Fruit fly (Drosophila melanogaster): ENCODE data around the gene CG6409.
A peak's percentile ranks its signal among the peaks of the same experiment; 100 is the strongest.

The CG6409 gene

DNA sequence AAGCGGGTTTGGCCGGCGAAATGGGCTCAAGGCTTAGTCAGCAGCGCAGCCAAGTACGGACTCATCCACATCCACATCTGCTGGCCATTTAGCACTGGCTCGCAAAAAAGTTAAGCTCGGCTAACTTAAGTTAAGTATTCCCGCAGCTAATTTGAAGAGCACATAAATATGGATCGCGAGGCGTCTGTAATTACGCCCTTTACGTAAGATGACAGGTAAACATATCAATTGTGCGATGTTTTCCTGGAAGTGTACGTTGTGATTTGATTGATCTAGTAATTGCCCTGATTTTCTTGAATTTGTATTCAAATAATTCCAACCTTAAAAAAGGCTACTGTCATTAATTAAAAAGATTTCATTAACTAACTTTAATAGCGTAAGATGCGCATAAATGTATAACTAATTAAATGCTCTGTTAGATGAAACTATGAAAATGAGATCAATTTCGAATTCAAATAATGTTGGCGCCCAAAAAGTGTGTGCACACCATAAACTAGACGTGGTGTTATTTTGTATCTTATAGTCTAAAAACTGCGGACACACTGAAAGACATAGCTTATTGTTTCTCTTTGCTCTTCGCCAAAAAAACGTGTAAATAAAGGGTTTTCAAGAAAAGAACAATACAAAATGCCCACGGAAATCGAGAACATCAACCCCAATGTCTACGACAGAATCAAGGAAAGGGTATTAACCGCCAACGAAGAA is at the start of gene CG6409, which contains the start of gene galla-2:
TSS of gene CG6409 (minus strand) at position 51 of the 705 bp plus-strand sequence.
TSS of gene galla-2 (plus strand) at position 555 of the 705 bp plus-strand sequence.
- TF ChIP-seq noc (tag; optimal IDR thresholded peaks at IDR 0.05), result no peak

dm6 chr3L:10931430-10931829 is 49.2 kb upstream of the CG6409 start:
- no peak for TF ChIP-seq noc (tag; optimal IDR thresholded peaks at IDR 0.05)

- no peak for TF ChIP-seq noc (tag; optimal IDR thresholded peaks at IDR 0.05)
Observed at dm6 chr3L:10928801-10929200, 46.6 kb upstream of the CG6409 start.

DNA sequence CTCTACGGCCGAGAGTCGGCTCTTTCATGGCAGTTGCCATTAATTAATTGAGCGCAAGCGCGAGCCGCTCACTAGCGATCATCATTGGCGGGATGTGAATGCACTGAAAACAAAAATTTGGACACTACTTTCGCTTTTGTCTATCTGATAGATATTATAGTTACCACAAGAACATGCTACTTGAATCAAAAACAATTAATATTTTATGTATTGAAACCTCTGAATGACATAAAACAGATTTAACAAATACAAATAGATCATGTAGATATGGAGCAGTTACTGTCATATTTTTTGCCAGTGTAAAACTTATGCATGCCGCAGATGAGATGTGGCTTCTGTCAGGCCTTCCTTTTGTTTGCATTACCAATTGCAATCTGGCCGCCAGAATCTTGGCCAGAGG is 45.8 kb upstream of the CG6409 start:
- no peak for TF ChIP-seq noc (tag; optimal IDR thresholded peaks at IDR 0.05)

- TF ChIP-seq noc (tag; optimal IDR thresholded peaks at IDR 0.05), result no peak
Observed at dm6 chr3L:10927349-10927748, 45.2 kb upstream of the CG6409 start.

- TF ChIP-seq noc (tag; optimal IDR thresholded peaks at IDR 0.05), result no peak
Observed at dm6 chr3L:10924683-10925082, 42.5 kb upstream of the CG6409 start.

dm6 chr3L:10922973-10923372 is 40.8 kb upstream of the CG6409 start:
- no peak for TF ChIP-seq noc (tag; optimal IDR thresholded peaks at IDR 0.05)

DNA sequence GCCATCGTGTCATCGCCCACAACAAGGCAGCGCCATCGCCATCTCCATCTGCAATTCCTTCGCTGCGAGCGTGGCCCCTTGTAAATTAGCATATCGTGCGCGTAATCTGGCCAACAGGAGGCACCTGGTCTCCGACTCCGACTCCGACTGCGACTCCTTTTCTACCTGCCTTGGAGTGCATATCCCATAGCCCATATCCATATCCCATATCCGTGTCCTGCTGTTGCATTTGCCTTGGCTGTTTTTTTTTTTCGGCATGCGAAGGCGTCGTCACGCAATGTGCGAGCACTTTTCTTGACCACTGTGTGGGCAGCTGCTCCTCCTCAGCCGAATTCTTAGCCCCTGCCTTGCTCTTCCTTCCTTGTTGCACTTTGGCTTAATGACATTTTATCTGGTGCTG is 36.3 kb upstream of the CG6409 start:
- no peak for TF ChIP-seq noc (tag; optimal IDR thresholded peaks at IDR 0.05)

DNA sequence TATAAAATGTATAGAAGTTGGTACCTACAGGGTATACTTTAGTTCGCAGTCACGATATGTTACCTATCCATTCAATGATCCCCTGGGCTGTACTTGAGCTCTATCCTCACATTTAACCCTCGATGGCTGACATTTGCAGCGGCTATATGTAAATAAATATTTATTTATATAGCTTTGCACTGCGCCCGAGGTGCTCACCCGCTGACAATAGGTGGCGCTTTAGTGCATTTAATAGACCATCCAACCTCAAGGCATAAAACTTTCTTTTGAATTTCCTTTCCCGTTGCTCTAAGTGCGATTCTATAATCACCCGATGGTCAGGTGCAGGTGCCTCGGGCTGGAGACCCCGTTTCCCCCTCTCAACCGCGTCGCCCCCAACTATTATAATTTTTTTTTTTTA is 35.1 kb upstream of the CG6409 start:
- no peak for TF ChIP-seq noc (tag; optimal IDR thresholded peaks at IDR 0.05)

DNA sequence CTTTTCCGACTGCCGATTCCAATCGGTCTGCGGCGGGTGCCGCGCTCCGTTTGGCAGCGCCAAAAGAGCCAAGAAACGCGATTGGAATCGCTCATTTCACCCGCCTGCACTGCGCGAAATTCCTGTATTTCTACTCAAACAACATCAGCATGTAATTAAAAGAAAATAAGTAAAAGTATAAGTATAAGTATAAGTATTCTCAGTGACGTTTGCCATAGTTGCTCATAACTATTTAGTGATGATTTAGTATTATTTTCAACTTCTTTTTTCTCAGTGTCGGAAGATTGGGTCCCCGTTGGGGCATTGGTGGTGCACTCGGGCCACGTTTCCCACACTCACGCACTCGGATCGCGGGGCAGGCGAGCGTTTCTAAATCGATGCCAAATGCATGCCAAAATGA is 31.0 kb upstream of the CG6409 start:
- no peak for TF ChIP-seq noc (tag; optimal IDR thresholded peaks at IDR 0.05)

DNA sequence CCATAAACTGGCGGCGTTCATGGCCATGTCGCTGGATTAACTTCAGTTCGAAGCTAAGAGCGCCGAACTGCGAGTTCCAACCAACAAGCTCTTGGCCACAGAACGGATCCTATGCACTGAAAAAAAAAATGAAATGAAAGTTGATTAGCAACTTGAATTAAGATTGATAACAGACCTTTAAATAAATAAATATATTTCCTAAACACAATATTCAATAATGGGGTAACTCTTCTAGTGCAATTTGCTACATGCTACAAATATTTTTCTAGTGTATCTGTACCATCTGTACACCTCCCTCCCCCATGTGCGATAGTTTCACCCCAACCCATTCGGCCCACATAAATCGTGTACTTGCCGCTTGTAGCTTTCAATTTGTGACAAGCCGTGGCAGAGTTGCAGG is 27.4 kb upstream of the CG6409 start:
- TF ChIP-seq noc (tag; optimal IDR thresholded peaks at IDR 0.05), result no peak

dm6 chr3L:10904770-10905169 is 22.6 kb upstream of the CG6409 start:
- no peak for TF ChIP-seq noc (tag; optimal IDR thresholded peaks at IDR 0.05)

- no peak for TF ChIP-seq noc (tag; optimal IDR thresholded peaks at IDR 0.05)
Observed at dm6 chr3L:10903449-10903848, 21.3 kb upstream of the CG6409 start.

- TF ChIP-seq noc (tag; optimal IDR thresholded peaks at IDR 0.05), result no peak
Observed at dm6 chr3L:10899087-10899511, 16.9 kb upstream of the CG6409 start, which contains the start of gene Aps. TSS of gene Aps (minus strand) at chr3L:10899123.

- TF ChIP-seq noc (tag; optimal IDR thresholded peaks at IDR 0.05), result peak; percentile 57
Observed at dm6 chr3L:10898256-10898735, 16.1 kb upstream of the CG6409 start.

dm6 chr3L:10897534-10898255 is 15.5 kb upstream of the CG6409 start:
- no peak for TF ChIP-seq noc (tag; optimal IDR thresholded peaks at IDR 0.05)

- TF ChIP-seq noc (tag; optimal IDR thresholded peaks at IDR 0.05), result peak; percentile 85
Observed at dm6 chr3L:10896923-10897322, 14.7 kb upstream of the CG6409 start.
